Worm (Caenorhabditis elegans) whole organism, L4 larva: ENCODE results near the gene F47G3.1.

ENCODE experiments used
- Y105C5A.15 ChIP-seq: fragments of 200-800 bp; sonication (Bioruptor generic); IDR thresholded peaks from 2 replicates; pipeline ENCODE4 v1.3.6; 2022; ENCODE audit warnings: missing genetic modification characterization, missing compliant biosample characterization
- aly-2 ChIP-seq: sonication (generic microtip); optimal IDR thresholded peaks from 2 replicates; lab custom pipeline; 2018; ENCODE audit warnings: missing biosample characterization, missing genetic modification characterization
- arid-1 ChIP-seq: fragments of 200-800 bp; sonication (Bioruptor generic); conservative IDR thresholded peaks from 2 replicates; pipeline ENCODE4 v1.3.6; 2022; ENCODE audit warnings: missing genetic modification reagents, missing genetic modification characterization, missing compliant biosample characterization
- ceh-44 ChIP-seq: fragments of 200-800 bp; sonication (Bioruptor generic); IDR thresholded peaks from 2 replicates; pipeline ENCODE4 v1.3.6; 2022; ENCODE audit warnings: missing genetic modification reagents, missing genetic modification characterization, missing compliant biosample characterization
- dpl-1 ChIP-seq: fragments of 150-350 bp; optimal IDR thresholded peaks from 2 replicates; lab custom pipeline; 2014; ENCODE audit warnings: missing biosample characterization, missing genetic modification reagents, missing genetic modification characterization
- mep-1 ChIP-seq: fragments of 150-350 bp; sonication (generic microtip); optimal IDR thresholded peaks from 3 replicates; lab custom pipeline; 2014; ENCODE audit warnings: missing biosample characterization, missing genetic modification characterization
- unc-62 ChIP-seq, 3 experiments: fragments of 150-350 bp in 1 of 3; sonication (generic microtip); optimal IDR thresholded peaks in 2 of 3; peaks in 1 of 3; 1 replicate in 1 of 3; 2 replicates in 2 of 3; lab custom pipeline; 2014 to 2017; ENCODE audit warnings: missing biosample characterization in 3 of 3, missing genetic modification characterization in 3 of 3, missing genetic modification reagents in 3 of 3, missing genotype in 1 of 3
- zip-11 ChIP-seq: fragments of 200-800 bp; sonication (Bioruptor generic); IDR thresholded peaks from 2 replicates; pipeline ENCODE4 v1.3.6; 2022; ENCODE audit warnings: missing genetic modification characterization, missing compliant biosample characterization

DNA sequence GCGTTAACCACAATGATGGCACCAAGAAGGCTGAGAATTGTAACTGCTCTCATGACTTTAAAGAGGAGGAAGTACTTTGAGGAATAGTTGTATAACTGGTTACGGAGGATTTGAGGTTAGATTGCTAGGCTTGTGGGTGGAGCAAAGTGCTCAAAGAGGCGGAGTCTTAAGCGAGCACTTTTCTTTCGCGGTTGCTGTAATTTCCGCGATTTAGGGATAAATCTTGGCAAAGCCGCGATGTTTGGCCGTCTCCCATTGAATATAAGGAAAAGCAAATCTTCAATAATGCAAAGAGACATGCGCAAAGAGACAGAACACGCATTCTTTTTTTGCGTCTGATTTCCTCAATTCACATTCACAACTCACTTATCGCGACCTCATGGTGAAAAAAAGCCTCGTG lies 47.3 kb upstream of the F47G3.1 start, which contains the start of gene nlp-45:
- TF ChIP-seq zip-11 (no peak), aly-2 (no peak), arid-1 (GFP tag; lab: Robert Waterston, UW) (no peak), unc-62 (GFP tag; optimal IDR thresholded peaks at IDR 0.05 in 1 of 2; lab: Kevin White, UChicago) (no peak), unc-62 (tag; optimal IDR thresholded peaks at IDR 0.05; lab: Kevin White, UChicago) (no peak), mep-1 (no peak), dpl-1 (no peak), Y105C5A.15 (no peak), ceh-44 (GFP tag; lab: Robert Waterston, UW) (no peak)
